Fruit fly (Drosophila melanogaster): Measurements from ENCODE around the gene Gbeta76C.

- TF ChIP-seq kay (GFP tag; ENCODE audit: borderline replicate concordance) (no peak), CG1620 (GFP tag; optimal IDR thresholded peaks at IDR 0.05) (no peak), tj (GFP tag; optimal IDR thresholded peaks at IDR 0.05) (no peak), pad (GFP tag; optimal IDR thresholded peaks at IDR 0.05) (no peak)
Observed at dm6 chr3L:19701662-19702061, 14.2 kb downstream of the Gbeta76C start.

All from whole organism, adult.